Fruit fly (Drosophila melanogaster): ENCODE data around the gene CG5321.

DNA sequence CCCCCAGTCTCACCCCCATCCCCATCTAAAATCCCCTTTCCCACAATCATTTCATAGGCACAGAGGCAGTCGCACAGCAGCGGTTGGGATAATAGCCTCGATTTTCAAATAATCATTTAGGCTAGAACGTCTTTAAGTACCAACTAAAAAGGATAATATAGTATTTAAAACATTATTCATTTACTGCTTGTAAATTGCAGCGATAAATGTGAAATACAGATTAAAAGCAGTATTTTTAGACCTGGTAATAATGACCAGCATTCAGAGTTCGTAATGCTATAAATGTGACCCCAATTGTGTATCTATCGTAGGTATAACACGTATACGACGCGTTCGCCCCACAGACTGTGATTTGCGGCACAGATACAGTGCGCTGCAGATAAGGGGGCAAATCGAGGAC lies 48.2 kb downstream of the CG5321 start:
- TF ChIP-seq EcR (GFP tag; optimal IDR thresholded peaks at IDR 0.05) (no peak), CG32121 (GFP tag; IDR thresholded peaks at IDR 0.05) (peak; percentile 36; the same call in 1 of the 2 replicates), CG10348 (GFP tag; IDR thresholded peaks at IDR 0.05) (no peak), gl (tag; optimal IDR thresholded peaks at IDR 0.05) (no peak), D1 (tag; optimal IDR thresholded peaks at IDR 0.05) (no peak), CG14655 (GFP tag; optimal IDR thresholded peaks at IDR 0.05) (peak; percentile 42), fd96Ca (GFP tag; IDR thresholded peaks at IDR 0.05) (no peak), CG9948 (tag; optimal IDR thresholded peaks at IDR 0.05) (peak; percentile 42), CG8159 (tag; optimal IDR thresholded peaks at IDR 0.05) (peak; percentile 38), rn (GFP tag; IDR thresholded peaks at IDR 0.05) (no peak)

Measured in whole organism, pupa.